Fruit fly (Drosophila melanogaster) whole organism: ENCODE data around the gene CG11317.

Experiments used
- CG8478 ChIP-seq: fragments of >200 bp; optimal IDR thresholded peaks from 2 replicates; lab custom pipeline; 2018; ENCODE audit warnings: inconsistent platforms
- Dll ChIP-seq: fragments of >200 bp; optimal IDR thresholded peaks from 2 replicates; lab custom pipeline; 2017
- EcR ChIP-seq, 2 experiments: fragments of >200 bp; optimal IDR thresholded peaks; 2 replicates each; lab custom pipeline; 2017; ENCODE audit warnings: missing biosample characterization in 2 of 2, missing genetic modification characterization in 2 of 2, missing genetic modification reagents in 2 of 2
- pan ChIP-seq: fragments of >200 bp; optimal IDR thresholded peaks from 2 replicates; lab custom pipeline; 2017
- psq ChIP-seq: fragments of >200 bp; optimal IDR thresholded peaks from 2 replicates; lab custom pipeline; 2017
- usp ChIP-seq: fragments of >200 bp; optimal IDR thresholded peaks from 2 replicates; lab custom pipeline; 2017; ENCODE audit warnings: missing biosample characterization, missing genetic modification characterization, mixed read lengths

The CG11317 gene

dm6 chr3R:31097221-31097620, at the start of gene CG11317:
TSS of gene CG11317 (minus strand) at chr3R:31097321.
- TF ChIP-seq usp (GFP tag; lab: Kevin White, UChicago) (no peak), EcR (GFP tag; optimal IDR thresholded peaks at IDR 0.05; lab: Kevin White, UChicago) (no peak), pan (no peak), Dll (lab: Kevin White, UChicago) (no peak), CG8478 (no peak), psq (lab: Kevin White, UChicago) (no peak)

DNA sequence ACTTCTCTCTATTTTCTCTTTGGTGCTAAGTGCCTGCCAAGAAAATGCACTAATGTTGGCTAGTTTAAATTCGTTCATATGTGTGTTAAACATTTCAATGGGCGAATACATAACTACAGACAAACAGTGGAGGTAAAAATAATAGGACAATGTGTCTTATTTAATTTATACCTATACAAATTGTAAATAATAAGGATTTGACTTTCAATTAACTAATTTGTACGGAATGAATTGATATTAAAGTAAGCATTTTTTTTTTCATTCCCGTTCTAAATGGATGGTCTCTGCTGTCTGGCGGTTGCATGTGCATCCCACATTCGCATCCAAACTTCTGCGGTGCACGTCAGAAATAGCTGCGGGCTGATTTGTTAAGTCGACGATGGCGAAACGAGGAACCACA, 49.8 kb upstream of the CG11317 start:
- TF ChIP-seq psq (lab: Kevin White, UChicago) (no peak), usp (GFP tag; lab: Kevin White, UChicago) (no peak), EcR (GFP tag; optimal IDR thresholded peaks at IDR 0.05; lab: Kevin White, UChicago) (no peak), CG8478 (no peak), Dll (lab: Kevin White, UChicago) (no peak), pan (no peak)

dm6 chr3R:31141691-31142090, 44.6 kb upstream of the CG11317 start:
- TF ChIP-seq EcR (GFP tag; optimal IDR thresholded peaks at IDR 0.05; lab: Kevin White, UChicago) (no peak), pan (no peak)

DNA sequence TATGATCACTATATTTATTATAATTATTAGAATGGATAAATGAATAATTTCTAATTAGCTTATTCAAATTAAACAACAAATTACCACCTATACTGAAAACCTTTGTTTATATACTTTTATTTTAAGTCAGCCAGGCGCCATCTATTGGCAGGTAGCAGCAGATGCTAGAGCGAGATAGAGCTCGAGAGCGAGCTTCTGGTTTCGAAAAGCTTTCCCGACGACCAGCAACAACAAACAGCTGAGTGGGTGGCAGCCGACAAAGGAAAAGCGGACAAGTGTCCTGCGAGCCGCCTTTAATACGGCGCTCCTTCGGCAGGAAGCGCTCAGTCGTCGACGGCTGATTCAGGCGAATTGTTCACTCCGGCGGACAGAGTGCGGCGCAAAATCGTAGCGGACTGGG, 36.9 kb upstream of the CG11317 start, which contains the start of gene Gycbeta100B:
Gycbeta100B (plus strand) TSS at position 337 of the 400 bp plus-strand sequence.
- TF ChIP-seq EcR (GFP tag; optimal IDR thresholded peaks at IDR 0.05; lab: Kevin White, UChicago) (no peak), usp (GFP tag; lab: Kevin White, UChicago) (no peak), psq (lab: Kevin White, UChicago) (no peak), pan (no peak), CG8478 (no peak), Dll (lab: Kevin White, UChicago) (no peak)

dm6 chr3R:31130566-31130965, 33.4 kb upstream of the CG11317 start, which contains the start of gene Ktch:
TSS of gene Ktch (minus strand) at chr3R:31130666.
- TF ChIP-seq Dll (lab: Kevin White, UChicago) (no peak), psq (lab: Kevin White, UChicago) (no peak), CG8478 (no peak), usp (GFP tag; lab: Kevin White, UChicago) (no peak), EcR (GFP tag; optimal IDR thresholded peaks at IDR 0.05; lab: Kevin White, UChicago) (no peak), pan (no peak)

- TF ChIP-seq EcR (GFP tag; optimal IDR thresholded peaks at IDR 0.05; lab: Kevin White, UChicago) (no peak), usp (GFP tag; lab: Kevin White, UChicago) (no peak), pan (no peak), psq (lab: Kevin White, UChicago) (no peak), CG8478 (no peak), Dll (lab: Kevin White, UChicago) (no peak)
Measured at dm6 chr3R:31127357-31127775, 30.2 kb upstream of the CG11317 start.

DNA sequence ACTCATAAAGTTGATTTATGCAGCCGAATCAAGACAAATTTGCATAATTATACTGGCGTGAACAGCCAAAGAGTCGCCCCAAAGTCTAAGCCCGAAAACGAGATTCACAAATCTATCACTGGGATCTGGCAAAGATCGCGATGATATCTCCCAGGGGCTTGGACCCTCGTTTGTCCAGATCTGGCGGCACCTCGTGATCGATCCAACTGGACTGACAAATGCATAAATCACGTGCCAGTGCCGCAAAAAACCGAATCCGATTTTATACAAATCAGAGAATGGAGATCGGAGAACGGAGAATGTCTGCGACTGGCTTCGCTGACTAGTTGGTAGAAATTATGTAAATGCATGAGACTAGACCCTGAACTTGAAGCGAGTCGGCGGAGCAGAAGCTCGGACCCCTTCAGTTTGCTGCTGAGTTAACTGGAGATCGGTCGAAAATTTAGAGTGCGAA, 28.7 kb upstream of the CG11317 start, which contains the start of gene CG15554:
CG15554 (plus strand) TSS at position 404 of the 454 bp plus-strand sequence.
- TF ChIP-seq pan (no peak), psq (lab: Kevin White, UChicago) (no peak), CG8478 (no peak), usp (GFP tag; lab: Kevin White, UChicago) (no peak), Dll (lab: Kevin White, UChicago) (no peak), EcR (GFP tag; optimal IDR thresholded peaks at IDR 0.05; lab: Kevin White, UChicago) (no peak)

- no peak for TF ChIP-seq psq (lab: Kevin White, UChicago)
- TF ChIP-seq usp (GFP tag; lab: Kevin White, UChicago), result no peak
- no peak for TF ChIP-seq EcR (GFP tag; optimal IDR thresholded peaks at IDR 0.05; lab: Kevin White, UChicago)
- no peak for TF ChIP-seq pan
- no peak for TF ChIP-seq CG8478
- TF ChIP-seq Dll (lab: Kevin White, UChicago), result no peak
Measured at dm6 chr3R:31123315-31123714, 26.2 kb upstream of the CG11317 start, which contains the start of gene Prosalpha3T. TSS of gene Prosalpha3T (minus strand) at chr3R:31123415.

DNA sequence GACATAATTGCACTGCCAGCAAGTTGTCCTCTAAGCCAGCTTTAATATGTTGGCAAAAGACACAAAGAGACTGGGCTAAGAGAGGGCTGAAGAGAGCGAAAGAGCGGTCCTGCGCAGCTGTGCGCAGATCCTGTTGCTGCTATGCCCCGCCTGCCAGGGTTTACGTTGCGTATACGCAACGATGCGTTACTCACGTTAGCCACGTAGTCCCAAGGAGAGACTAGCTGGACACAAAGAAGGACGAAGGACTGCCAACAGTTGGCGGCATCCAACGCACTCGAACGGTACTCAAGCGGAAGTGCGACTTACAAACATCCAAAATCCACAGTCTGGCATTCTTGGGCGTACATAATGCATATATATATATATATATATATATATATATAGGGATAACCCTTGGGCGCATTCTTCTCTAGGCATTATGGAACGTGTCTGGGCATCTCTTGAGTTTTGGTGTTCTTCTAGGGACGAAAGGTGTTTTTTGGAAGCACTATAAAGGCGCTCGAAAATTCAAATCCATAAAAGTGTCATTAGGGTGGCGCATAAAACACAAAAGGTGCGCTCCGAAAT, 22.8 kb upstream of the CG11317 start:
- no peak for TF ChIP-seq pan
- no peak for TF ChIP-seq psq (lab: Kevin White, UChicago)
- TF ChIP-seq usp (GFP tag; lab: Kevin White, UChicago), result no peak
- no peak for TF ChIP-seq CG8478
- TF ChIP-seq EcR (GFP tag; optimal IDR thresholded peaks at IDR 0.05; lab: Kevin White, UChicago), result no peak
- TF ChIP-seq Dll (lab: Kevin White, UChicago), result no peak

DNA sequence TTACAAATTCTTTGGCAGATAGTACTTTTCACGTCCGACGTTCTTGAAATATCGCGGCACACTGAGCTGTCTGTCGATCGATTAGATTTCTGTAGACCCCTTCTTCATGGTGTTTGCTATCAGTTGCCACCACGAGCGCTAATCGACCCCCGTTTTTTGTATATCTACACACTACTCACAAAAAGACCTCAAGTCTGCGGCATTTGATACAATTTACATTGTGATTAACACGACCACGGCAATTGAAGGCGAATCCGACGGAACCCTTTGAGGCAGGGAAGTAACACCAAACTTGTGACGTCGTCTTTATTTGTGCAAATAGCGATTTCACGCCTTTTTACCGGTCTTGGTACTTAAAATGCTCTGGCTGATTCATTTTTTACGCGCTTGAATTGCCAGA, 12.0 kb upstream of the CG11317 start, which contains the start of gene Mayo:
Mayo (minus strand) TSS at position 66 of the 400 bp plus-strand sequence.
- TF ChIP-seq CG8478, result no peak
- TF ChIP-seq EcR (GFP tag; optimal IDR thresholded peaks at IDR 0.05; lab: Kevin White, UChicago), result no peak
- TF ChIP-seq Dll (lab: Kevin White, UChicago), result no peak
- TF ChIP-seq pan, result no peak
- no peak for TF ChIP-seq psq (lab: Kevin White, UChicago)
- TF ChIP-seq usp (GFP tag; lab: Kevin White, UChicago), result no peak

dm6 chr3R:31101069-31101468, 3.9 kb upstream of the CG11317 start, which contains the start of gene CG15553:
TSS of gene CG15553 (minus strand) at chr3R:31101169.
- TF ChIP-seq EcR (GFP tag; optimal IDR thresholded peaks at IDR 0.05; lab: Kevin White, UChicago), result no peak
- no peak for TF ChIP-seq usp (GFP tag; lab: Kevin White, UChicago)
- TF ChIP-seq Dll (lab: Kevin White, UChicago), result no peak
- no peak for TF ChIP-seq pan
- TF ChIP-seq psq (lab: Kevin White, UChicago), result no peak
- no peak for TF ChIP-seq CG8478

DNA sequence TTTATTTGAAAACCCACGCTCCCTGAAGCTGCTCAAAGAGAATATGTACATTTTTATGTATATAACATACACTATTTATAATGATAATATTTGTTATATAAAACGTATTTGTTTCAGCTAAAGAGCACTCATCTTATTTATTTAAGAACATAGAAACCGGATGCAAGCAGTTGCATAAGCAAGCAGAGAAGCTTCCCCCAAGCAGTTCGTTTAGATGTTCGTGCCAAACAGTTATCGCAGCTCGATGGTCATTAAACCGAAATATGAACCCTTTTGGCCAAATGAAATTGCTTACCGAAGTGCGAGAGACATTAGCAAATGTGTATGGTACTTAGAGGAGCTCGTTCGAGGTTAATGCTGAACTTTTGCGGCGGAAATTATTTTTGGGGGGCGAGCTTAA, 7.1 kb downstream of the CG11317 start:
- TF ChIP-seq usp (GFP tag; lab: Kevin White, UChicago) (no peak), pan (no peak), EcR (GFP tag; optimal IDR thresholded peaks at IDR 0.05; lab: Kevin White, UChicago) (no peak), CG8478 (no peak), psq (lab: Kevin White, UChicago) (no peak), Dll (lab: Kevin White, UChicago) (no peak)
